Fruit fly (Drosophila melanogaster) whole organism, larva: Measurements from ENCODE around the gene kin17.

Source experiments
- noc ChIP-seq: fragments of 200-800 bp; sonication (Bioruptor generic); optimal IDR thresholded peaks from 3 replicates; lab custom pipeline; 2019; ENCODE audit warnings: missing biosample characterization, mild to moderate bottlenecking, missing genetic modification characterization, moderate library complexity

kin17 gene

dm6 chr3L:20354363-20354762 lies 2.2 kb upstream of the kin17 start:
- no peak for TF ChIP-seq noc (tag; lab: Kevin White, UChicago)

dm6 chr3L:20354872-20355271 lies 1.7 kb upstream of the kin17 start:
- no peak for TF ChIP-seq noc (tag; lab: Kevin White, UChicago)

dm6 chr3L:20358212-20358611 lies 1.6 kb downstream of the kin17 start, which contains the start of gene CG5665:
Gene CG5665 (plus strand): TSS chr3L:20358512.
- TF ChIP-seq noc (tag; lab: Kevin White, UChicago) = no peak

dm6 chr3L:20361389-20361788 lies 4.8 kb downstream of the kin17 start, which contains the start of gene Prim2:
Gene Prim2 (minus strand): TSS chr3L:20361585.
- TF ChIP-seq noc (tag; lab: Kevin White, UChicago) = no peak

- no peak for TF ChIP-seq noc (tag; lab: Kevin White, UChicago)
Observed at dm6 chr3L:20366074-20366473, 9.5 kb downstream of the kin17 start.

dm6 chr3L:20366674-20367372 lies 10.2 kb downstream of the kin17 start, which contains the start of the genes Toll-9 and in:
Gene Toll-9 (minus strand): TSS chr3L:20366724.
Gene in (plus strand): TSS chr3L:20367198.
- TF ChIP-seq noc (tag; lab: Kevin White, UChicago) = no peak

dm6 chr3L:20370013-20370412 lies 13.4 kb downstream of the kin17 start, which contains the start of gene CG13247:
Gene CG13247 (plus strand): TSS chr3L:20370313.
- TF ChIP-seq noc (tag; lab: Kevin White, UChicago) = no peak

dm6 chr3L:20375467-20375866 lies 18.9 kb downstream of the kin17 start:
- TF ChIP-seq noc (tag; lab: Kevin White, UChicago) = no peak

- peak; percentile 75 for TF ChIP-seq noc (tag; lab: Kevin White, UChicago)
Observed at dm6 chr3L:20375878-20376563, 19.4 kb downstream of the kin17 start, which contains the start of the genes Ide and RhoBTB. Gene Ide (minus strand): TSS chr3L:20375896. Gene RhoBTB (plus strand): TSS chr3L:20376242.

dm6 chr3L:20376564-20376920 lies 19.9 kb downstream of the kin17 start:
- no peak for TF ChIP-seq noc (tag; lab: Kevin White, UChicago)

dm6 chr3L:20379496-20379895 lies 22.9 kb downstream of the kin17 start:
- no peak for TF ChIP-seq noc (tag; lab: Kevin White, UChicago)

- TF ChIP-seq noc (tag; lab: Kevin White, UChicago) = peak; percentile 81
Observed at dm6 chr3L:20384086-20384810, 27.6 kb downstream of the kin17 start, which contains the start of the genes CG5498 and fbl. Gene CG5498 (minus strand): TSS chr3L:20384109. Gene fbl (plus strand): TSS chr3L:20384429.

- no peak for TF ChIP-seq noc (tag; lab: Kevin White, UChicago)
Observed at dm6 chr3L:20385006-20385405, 28.4 kb downstream of the kin17 start.

- TF ChIP-seq noc (tag; lab: Kevin White, UChicago) = peak; percentile 40
Observed at dm6 chr3L:20385408-20385807, 28.8 kb downstream of the kin17 start.

- peak; percentile 3 for TF ChIP-seq noc (tag; lab: Kevin White, UChicago)
Observed at dm6 chr3L:20385969-20386370, 29.4 kb downstream of the kin17 start.
